Fruit fly (Drosophila melanogaster) whole organism, prepupa: ENCODE data around the gene alpha-Est7.

Experiments used
- CG8319 ChIP-seq: fragments of 200-800 bp; sonication (Bioruptor generic); optimal IDR thresholded peaks from 3 replicates; lab custom pipeline; 2016; ENCODE audit warnings: missing biosample characterization, missing genetic modification characterization
- Sox102F ChIP-seq: fragments of 200-800 bp; sonication (Bioruptor generic); optimal IDR thresholded peaks from 2 replicates; lab custom pipeline; 2016; ENCODE audit warnings: missing biosample characterization, mild to moderate bottlenecking, missing genetic modification characterization

DNA sequence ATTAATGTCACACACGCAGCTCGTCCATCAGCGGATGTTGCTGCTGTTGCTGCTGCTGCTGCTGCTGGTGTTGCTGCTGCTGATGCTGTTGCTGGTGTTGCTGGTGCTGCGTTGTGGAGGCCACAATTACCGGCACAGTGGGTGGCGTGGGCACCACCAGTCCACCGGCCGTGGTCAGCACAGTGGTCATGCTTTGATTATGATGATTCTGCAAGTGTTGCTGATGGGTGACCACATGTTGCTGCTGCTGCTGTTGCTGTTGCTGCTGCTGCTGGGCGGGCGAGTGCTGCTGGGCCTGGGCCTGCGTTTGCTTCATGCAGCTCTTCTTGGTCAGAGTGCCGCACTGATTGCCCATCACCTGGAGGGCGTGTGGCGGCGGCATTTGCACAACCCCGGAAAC lies 48.7 kb upstream of the alpha-Est7 start:
- TF ChIP-seq CG8319 (no peak), Sox102F (GFP tag; lab: Kevin White, UChicago) (no peak)
